Worm (Caenorhabditis elegans): ENCODE results near the gene K11D12.8.

DNA sequence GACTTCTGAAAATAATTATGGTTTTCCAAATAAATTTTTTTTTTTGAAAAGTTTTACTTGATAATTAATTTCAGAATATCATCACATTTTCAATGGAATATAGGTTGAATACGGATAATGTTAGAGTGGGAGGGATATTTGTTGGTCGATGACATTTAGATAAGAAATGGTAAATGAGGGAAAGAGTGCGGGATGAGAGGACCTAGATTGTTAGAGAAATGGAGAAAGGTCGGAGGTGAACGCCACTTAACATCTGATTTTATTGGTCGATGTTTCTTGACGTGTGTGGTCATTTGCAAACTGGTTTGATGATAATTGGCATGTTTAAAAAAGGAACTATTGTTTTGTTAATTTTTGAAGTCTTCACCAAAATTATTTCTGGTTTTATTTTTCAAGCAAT is 2.4 kb downstream of the K11D12.8 start:
- TF ChIP-seq ceh-32 (tag; optimal IDR thresholded peaks at IDR 0.05; ENCODE audit: poor library complexity) (no peak), nhr-25 (tag; optimal IDR thresholded peaks at IDR 0.05; ENCODE audit: borderline replicate concordance, insufficient read depth) (no peak), Y48G9A.11 (GFP tag; IDR thresholded peaks at IDR 0.05) (no peak), lir-3 (tag; optimal IDR thresholded peaks at IDR 0.05) (no peak), pha-4 (GFP tag; IDR thresholded peaks at IDR 0.05) (no peak), pha-4 (tag; optimal IDR thresholded peaks at IDR 0.05) (no peak), fos-1 (tag; optimal IDR thresholded peaks at IDR 0.05) (no peak), aha-1 (tag) (no peak), egl-43 (GFP tag; IDR thresholded peaks at IDR 0.05) (no peak)
